Worm (Caenorhabditis elegans) whole organism, young adult: ENCODE results near the gene VZK822L.2.
A peak's percentile ranks its signal among the peaks of the same experiment; 100 is the strongest.

Experiments
- C17E4.6 ChIP-seq: fragments of 200-800 bp; sonication (Bioruptor generic); IDR thresholded peaks from 2 replicates; pipeline ENCODE4 v1.3.6; 2022; ENCODE audit warnings: missing genetic modification reagents, missing genetic modification characterization, missing compliant biosample characterization
- F49E8.2 ChIP-seq: sonication (generic microtip); optimal IDR thresholded peaks from 3 replicates; lab custom pipeline; 2017; ENCODE audit warnings: missing genetic modification characterization, mild to moderate bottlenecking, missing compliant biosample characterization, antibody characterized with exemption, moderate library complexity; ENCODE audit not compliant: insufficient read depth
- F57A8.1 ChIP-seq: fragments of 200-800 bp; sonication (Bioruptor generic); optimal IDR thresholded peaks from 2 replicates; lab custom pipeline; 2018; ENCODE audit warnings: mild to moderate bottlenecking, missing genetic modification characterization, moderate library complexity, missing compliant biosample characterization
- F57C9.4 ChIP-seq: sonication (generic microtip); optimal IDR thresholded peaks from 2 replicates; lab custom pipeline; 2017; ENCODE audit warnings: mild to moderate bottlenecking, missing genetic modification characterization, missing compliant biosample characterization
- T07F8.4 ChIP-seq: sonication (generic microtip); optimal IDR thresholded peaks from 2 replicates; lab custom pipeline; 2016; ENCODE audit warnings: mild to moderate bottlenecking, missing genetic modification characterization, moderate library complexity, missing compliant biosample characterization
- Y53G8AR.9 ChIP-seq: fragments of 200-800 bp; sonication (Bioruptor generic); conservative IDR thresholded peaks from 2 replicates; pipeline ENCODE4 v1.3.6; 2022; ENCODE audit warnings: missing genetic modification reagents, missing genetic modification characterization, missing compliant biosample characterization
- Y67H2A.10 ChIP-seq: fragments of 200-800 bp; sonication (Bioruptor generic); conservative IDR thresholded peaks from 2 replicates; pipeline ENCODE4 v1.3.6; 2022; ENCODE audit warnings: missing genetic modification reagents, missing genetic modification characterization, missing compliant biosample characterization
- ama-1 ChIP-seq, 3 experiments: fragments of 150-350 bp in 1 of 3; sonication (generic microtip) in 2 of 3; optimal IDR thresholded peaks; 2 replicates each; lab custom pipeline; 2014 to 2018; ENCODE audit warnings: missing biosample characterization in 2 of 3, missing genetic modification characterization in 2 of 3, missing genetic modification reagents in 2 of 3
- aptf-2 ChIP-seq: fragments of 200-800 bp; sonication (Bioruptor generic); conservative IDR thresholded peaks from 2 replicates; pipeline ENCODE4 v1.3.6; 2022; ENCODE audit warnings: missing genetic modification reagents, missing genetic modification characterization, missing compliant biosample characterization
- attf-3 ChIP-seq: fragments of 200-800 bp; sonication (Bioruptor generic); conservative IDR thresholded peaks from 2 replicates; pipeline ENCODE4 v1.3.6; 2022; ENCODE audit warnings: missing genetic modification reagents, missing genetic modification characterization, missing compliant biosample characterization
- attf-5 ChIP-seq: fragments of 200-800 bp; sonication (Bioruptor generic); optimal IDR thresholded peaks from 2 replicates; lab custom pipeline; 2018; ENCODE audit warnings: mild to moderate bottlenecking, missing genetic modification characterization, missing compliant biosample characterization
- attf-6 ChIP-seq: fragments of 200-800 bp; sonication (Bioruptor generic); IDR thresholded peaks from 2 replicates; pipeline ENCODE4 v1.3.6; 2022; ENCODE audit warnings: missing genetic modification reagents, missing genetic modification characterization, missing compliant biosample characterization
- cebp-1 ChIP-seq, 2 experiments: fragments of 200-800 bp in 1 of 2; sonication (Bioruptor generic) in 1 of 2; sonication (generic microtip) in 1 of 2; IDR thresholded peaks in 1 of 2; optimal IDR thresholded peaks in 1 of 2; 2 replicates each; pipeline versions ENCODE4 v1.3.6 to Lab custom; 2017 to 2022; ENCODE audit warnings: missing compliant biosample characterization in 2 of 2, missing genetic modification characterization in 2 of 2, mild to moderate bottlenecking in 1 of 2, missing genetic modification reagents in 1 of 2, moderate library complexity in 1 of 2
- ceh-27 ChIP-seq: fragments of 200-800 bp; sonication (Bioruptor generic); optimal IDR thresholded peaks from 2 replicates; lab custom pipeline; 2018; ENCODE audit warnings: mild to moderate bottlenecking, missing genetic modification characterization, moderate library complexity, missing compliant biosample characterization
- ceh-58 ChIP-seq: fragments of 200-800 bp; sonication (Bioruptor generic); IDR thresholded peaks from 2 replicates; pipeline ENCODE4 v1.3.6; 2022; ENCODE audit warnings: missing genetic modification characterization, missing compliant biosample characterization
- die-1 ChIP-seq: sonication (generic microtip); optimal IDR thresholded peaks from 2 replicates; lab custom pipeline; 2016; ENCODE audit warnings: missing genotype, mild to moderate bottlenecking, missing genetic modification characterization, missing compliant biosample characterization
- egl-18 ChIP-seq: fragments of 200-800 bp; sonication (Bioruptor generic); IDR thresholded peaks from 2 replicates; pipeline ENCODE4 v1.3.6; 2022; ENCODE audit warnings: missing genetic modification reagents, missing genetic modification characterization, missing compliant biosample characterization
- egl-44 ChIP-seq: fragments of 200-800 bp; sonication (Bioruptor generic); IDR thresholded peaks from 2 replicates; pipeline ENCODE4 v1.3.6; 2022; ENCODE audit warnings: missing genetic modification reagents, missing genetic modification characterization, missing compliant biosample characterization
- hmg-20 ChIP-seq: fragments of 200-800 bp; sonication (Bioruptor generic); IDR thresholded peaks from 2 replicates; pipeline ENCODE4 v1.3.6; 2022; ENCODE audit warnings: missing genetic modification reagents, missing genetic modification characterization, missing compliant biosample characterization
- hsf-1 ChIP-seq: fragments of 200-800 bp; sonication (Bioruptor generic); IDR thresholded peaks from 2 replicates; pipeline ENCODE4 v1.3.6; 2022; ENCODE audit warnings: missing genetic modification reagents, missing genetic modification characterization, missing compliant biosample characterization
- lag-1 ChIP-seq: fragments of 200-800 bp; sonication (Bioruptor generic); IDR thresholded peaks from 2 replicates; pipeline ENCODE4 v1.3.6; 2022; ENCODE audit warnings: missing genetic modification reagents, missing genetic modification characterization, missing compliant biosample characterization
- lin-35 ChIP-seq, 3 experiments: fragments of 150-350 bp in 2 of 3; sonication (generic microtip) in 1 of 3; optimal IDR thresholded peaks; 2 replicates each; lab custom pipeline; 2014 to 2018; ENCODE audit warnings: missing biosample characterization in 3 of 3, missing genetic modification characterization in 3 of 3, missing genetic modification reagents in 3 of 3
- lin-40 ChIP-seq: sonication (generic microtip); optimal IDR thresholded peaks from 2 replicates; lab custom pipeline; 2016; ENCODE audit warnings: missing genetic modification characterization, mild to moderate bottlenecking, missing compliant biosample characterization, missing genotype, missing genetic modification reagents
- lsl-1 ChIP-seq: fragments of 200-800 bp; sonication (Bioruptor generic); optimal IDR thresholded peaks from 2 replicates; lab custom pipeline; 2018; ENCODE audit warnings: mild to moderate bottlenecking, missing genetic modification characterization, moderate library complexity, missing compliant biosample characterization
- madf-10 ChIP-seq: sonication (generic microtip); optimal IDR thresholded peaks from 2 replicates; lab custom pipeline; 2016; ENCODE audit warnings: mild to moderate bottlenecking, missing genetic modification characterization, missing compliant biosample characterization
- madf-6 ChIP-seq: fragments of 200-800 bp; sonication (Bioruptor generic); IDR thresholded peaks from 2 replicates; pipeline ENCODE4 v1.3.6; 2022; ENCODE audit warnings: missing genetic modification reagents, missing genetic modification characterization, missing compliant biosample characterization
- mcd-1 ChIP-seq: fragments of 200-800 bp; sonication (Bioruptor generic); IDR thresholded peaks from 2 replicates; pipeline ENCODE4 v1.3.6; 2022; ENCODE audit warnings: missing genetic modification reagents, missing genetic modification characterization, missing compliant biosample characterization
- mxl-1 ChIP-seq: sonication (generic microtip); optimal IDR thresholded peaks from 2 replicates; lab custom pipeline; 2016; ENCODE audit warnings: missing genetic modification characterization, missing compliant biosample characterization
- nfya-2 ChIP-seq: fragments of 200-800 bp; sonication (Bioruptor generic); IDR thresholded peaks from 2 replicates; pipeline ENCODE4 v1.3.6; 2022; ENCODE audit warnings: missing genetic modification reagents, missing genetic modification characterization, missing compliant biosample characterization
- nhr-120 ChIP-seq: fragments of 200-800 bp; sonication (Bioruptor generic); IDR thresholded peaks from 2 replicates; pipeline ENCODE4 v1.3.6; 2022; ENCODE audit warnings: missing genetic modification characterization, missing compliant biosample characterization
- nhr-179 ChIP-seq: sonication (generic microtip); optimal IDR thresholded peaks from 2 replicates; lab custom pipeline; 2016; ENCODE audit warnings: mild to moderate bottlenecking, missing genetic modification characterization, missing compliant biosample characterization
- sdz-38 ChIP-seq: sonication (generic microtip); optimal IDR thresholded peaks from 2 replicates; lab custom pipeline; 2016; ENCODE audit warnings: missing genotype, missing genetic modification characterization, missing compliant biosample characterization
- snpc-1.1 ChIP-seq: sonication (generic microtip); optimal IDR thresholded peaks from 2 replicates; lab custom pipeline; 2017; ENCODE audit warnings: missing genetic modification characterization, mild to moderate bottlenecking, missing compliant biosample characterization, antibody characterized with exemption, moderate library complexity, missing genotype, missing genetic modification reagents; ENCODE audit not compliant: insufficient read depth
- snpc-1.3 ChIP-seq: sonication (generic microtip); optimal IDR thresholded peaks from 2 replicates; lab custom pipeline; 2017; ENCODE audit warnings: missing genetic modification characterization, mild to moderate bottlenecking, missing compliant biosample characterization, antibody characterized with exemption, moderate library complexity, missing genotype, missing genetic modification reagents; ENCODE audit not compliant: insufficient read depth
- snpc-3.4 ChIP-seq: sonication (generic microtip); optimal IDR thresholded peaks from 2 replicates; lab custom pipeline; 2017; ENCODE audit warnings: missing genetic modification characterization, mild to moderate bottlenecking, missing compliant biosample characterization, antibody characterized with exemption, moderate library complexity, missing genotype, missing genetic modification reagents
- sptf-2 ChIP-seq: fragments of 200-800 bp; sonication (Bioruptor generic); optimal IDR thresholded peaks from 2 replicates; lab custom pipeline; 2018; ENCODE audit warnings: mild to moderate bottlenecking, missing genetic modification characterization, missing compliant biosample characterization
- tlf-1 ChIP-seq: fragments of 200-800 bp; sonication (Bioruptor generic); optimal IDR thresholded peaks from 2 replicates; lab custom pipeline; 2018; ENCODE audit warnings: mild to moderate bottlenecking, missing genetic modification characterization, missing compliant biosample characterization
- unc-130 ChIP-seq: sonication (generic microtip); optimal IDR thresholded peaks from 2 replicates; lab custom pipeline; 2016; ENCODE audit warnings: missing genetic modification reagents, missing genetic modification characterization, missing compliant biosample characterization
- zfh-2 ChIP-seq: fragments of 200-800 bp; sonication (Bioruptor generic); conservative IDR thresholded peaks from 2 replicates; pipeline ENCODE4 v1.3.6; 2022; ENCODE audit warnings: missing genetic modification reagents, missing genetic modification characterization, missing compliant biosample characterization
- zim-3 ChIP-seq: sonication (generic microtip); optimal IDR thresholded peaks from 2 replicates; lab custom pipeline; 2017; ENCODE audit warnings: mild to moderate bottlenecking, missing genetic modification characterization, moderate library complexity, missing compliant biosample characterization
- ztf-25 ChIP-seq: fragments of 200-800 bp; sonication (Bioruptor generic); IDR thresholded peaks from 2 replicates; pipeline ENCODE4 v1.3.6; 2022; ENCODE audit warnings: missing genetic modification reagents, missing genetic modification characterization, missing compliant biosample characterization
- ztf-26 ChIP-seq: sonication (generic microtip); optimal IDR thresholded peaks from 2 replicates; lab custom pipeline; 2017; ENCODE audit warnings: missing genetic modification characterization, missing compliant biosample characterization
- ztf-3 ChIP-seq: fragments of 200-800 bp; sonication (Bioruptor generic); optimal IDR thresholded peaks from 2 replicates; lab custom pipeline; 2018; ENCODE audit warnings: mild to moderate bottlenecking, missing genetic modification characterization, missing compliant biosample characterization
- ztf-6 ChIP-seq: fragments of 200-800 bp; sonication (Bioruptor generic); IDR thresholded peaks from 2 replicates; pipeline ENCODE4 v1.3.6; 2022; ENCODE audit warnings: missing genetic modification reagents, missing genetic modification characterization, missing compliant biosample characterization

Gene VZK822L.2

ce11 chrIV:11955592-11955991, 43.8 kb downstream of the VZK822L.2 start (continued):
- TF ChIP-seq ztf-26 (tag; lab: Kevin White, UChicago) (peak; percentile 41), hsf-1 (GFP tag; lab: Robert Waterston, UW) (peak; percentile 57; the same call in 1 of the 2 replicates), aptf-2 (GFP tag; lab: Robert Waterston, UW) (no peak), mxl-1 (tag; lab: Kevin White, UChicago) (no peak), ama-1 (optimal IDR thresholded peaks at IDR 0.05; lab: Kevin White, UChicago) (peak; percentile 64), ama-1 (GFP tag; optimal IDR thresholded peaks at IDR 0.05; lab: Kevin White, UChicago) (peak in 1 of 2 experiments; percentile 24), ceh-58 (GFP tag; lab: Robert Waterston, UW) (no peak), nfya-2 (GFP tag; lab: Robert Waterston, UW) (no peak), unc-130 (GFP tag; lab: Kevin White, UChicago) (no peak), snpc-1.1 (tag; lab: Kevin White, UChicago) (no peak), sptf-2 (GFP tag; lab: Kevin White, UChicago) (no peak), T07F8.4 (tag; lab: Kevin White, UChicago) (no peak), ztf-3 (GFP tag; lab: Kevin White, UChicago) (no peak), hmg-20 (GFP tag; lab: Robert Waterston, UW) (no peak; the same call in 1 of the 2 replicates), egl-44 (GFP tag; lab: Robert Waterston, UW) (0 out of 2 replicates have a peak, but pooled peaks have one; percentile 17), F57A8.1 (no peak), ceh-27 (GFP tag; lab: Kevin White, UChicago) (no peak), ztf-25 (GFP tag; lab: Robert Waterston, UW) (no peak), F49E8.2 (peak; percentile 41), lin-40 (tag; lab: Kevin White, UChicago) (peak; percentile 58), lag-1 (no peak), snpc-3.4 (tag; lab: Kevin White, UChicago) (peak; percentile 1), Y53G8AR.9 (peak; percentile 83), snpc-1.3 (tag; lab: Kevin White, UChicago) (no peak), attf-5 (GFP tag; lab: Kevin White, UChicago) (no peak), cebp-1 (GFP tag; IDR thresholded peaks at IDR 0.05; lab: Robert Waterston, UW) (peak; percentile 63), cebp-1 (tag; optimal IDR thresholded peaks at IDR 0.05; lab: Kevin White, UChicago) (peak; percentile 65), sdz-38 (tag; lab: Kevin White, UChicago) (no peak), nhr-120 (GFP tag; lab: Robert Waterston, UW) (no peak), madf-6 (GFP tag; lab: Robert Waterston, UW) (peak; percentile 43; the same call in 1 of the 2 replicates)

ce11 chrIV:11956387-11956786, 44.6 kb downstream of the VZK822L.2 start:
- TF ChIP-seq snpc-1.3 (tag; lab: Kevin White, UChicago) (no peak), C17E4.6 (GFP tag; lab: Robert Waterston, UW) (no peak), attf-5 (GFP tag; lab: Kevin White, UChicago) (peak; percentile 93), F57A8.1 (no peak), mcd-1 (GFP tag; lab: Robert Waterston, UW) (peak; percentile 70), nhr-179 (no peak), die-1 (tag; lab: Kevin White, UChicago) (peak; percentile 82), ztf-25 (GFP tag; lab: Robert Waterston, UW) (no peak), Y67H2A.10 (GFP tag; lab: Robert Waterston, UW) (0 out of 2 replicates have a peak, but pooled peaks have one; percentile 10), ztf-3 (GFP tag; lab: Kevin White, UChicago) (peak; percentile 70), lin-35 (GFP tag; optimal IDR thresholded peaks at IDR 0.05; lab: Kevin White, UChicago) (no peak), zfh-2 (peak; percentile 92), egl-18 (no peak), attf-6 (GFP tag; lab: Robert Waterston, UW) (no peak), attf-3 (GFP tag; lab: Robert Waterston, UW) (0 out of 2 replicates have a peak, but pooled peaks have one; percentile 13), madf-10 (tag; lab: Kevin White, UChicago) (peak; percentile 83), zim-3 (no peak), ztf-6 (GFP tag; lab: Robert Waterston, UW) (no peak), ztf-26 (tag; lab: Kevin White, UChicago) (peak; percentile 97), lsl-1 (no peak), nfya-2 (GFP tag; lab: Robert Waterston, UW) (no peak), tlf-1 (GFP tag; lab: Kevin White, UChicago) (peak; percentile 71), madf-6 (GFP tag; lab: Robert Waterston, UW) (no peak), F57C9.4 (no peak), Y53G8AR.9 (no peak; the same call in 1 of the 2 replicates)
